Worm (Caenorhabditis elegans): ENCODE measurements around the gene C14B4.2.

ce11 chrV:19402855-19403254, 40.4 kb upstream of the C14B4.2 start, which contains the start of gene C25F9.12:
- TF ChIP-seq cog-1 (tag; optimal IDR thresholded peaks at IDR 0.05), result no peak
- no peak for TF ChIP-seq flt-1 (GFP tag; IDR thresholded peaks at IDR 0.05)
- TF ChIP-seq ref-1 (GFP tag; conservative IDR thresholded peaks at IDR 0.05), result no peak
- TF ChIP-seq ztf-29 (GFP tag; IDR thresholded peaks at IDR 0.05), result no peak
- no peak for TF ChIP-seq med-1 (GFP tag; optimal IDR thresholded peaks at IDR 0.05; ENCODE audit: insufficient read depth)

Data from whole organism, midembryonic.